Worm (Caenorhabditis elegans) whole organism, L1 larva: ENCODE results near the gene scl-2.

Source experiments
- C04F5.9 ChIP-seq: sonication (generic microtip); optimal IDR thresholded peaks from 2 replicates; lab custom pipeline; 2016; ENCODE audit warnings: missing genetic modification characterization, missing compliant biosample characterization
- F16B12.6 ChIP-seq: fragments of 150-350 bp; optimal IDR thresholded peaks from 2 replicates; lab custom pipeline; 2014; ENCODE audit warnings: missing biosample characterization, missing genetic modification characterization
- Y116A8C.19 ChIP-seq: sonication (generic microtip); optimal IDR thresholded peaks from 2 replicates; lab custom pipeline; 2016; ENCODE audit warnings: missing compliant biosample characterization, missing genetic modification characterization, borderline replicate concordance
- alr-1 ChIP-seq: fragments of 200-800 bp; sonication (Bioruptor generic); optimal IDR thresholded peaks from 2 replicates; lab custom pipeline; 2018; ENCODE audit warnings: borderline replicate concordance, mild to moderate bottlenecking, missing genetic modification characterization, missing compliant biosample characterization
- ceh-63 ChIP-seq: fragments of 200-800 bp; sonication (Bioruptor generic); optimal IDR thresholded peaks from 2 replicates; lab custom pipeline; 2018; ENCODE audit warnings: mild to moderate bottlenecking, missing genetic modification characterization, missing compliant biosample characterization
- ceh-82 ChIP-seq, 3 experiments: fragments of 150-350 bp in 1 of 3; sonication (generic microtip) in 2 of 3; optimal IDR thresholded peaks; 2 replicates each; lab custom pipeline; 2014 to 2017; ENCODE audit warnings: missing biosample characterization in 3 of 3, missing genetic modification characterization in 3 of 3
- ces-1 ChIP-seq: fragments of 150-350 bp; optimal IDR thresholded peaks from 2 replicates; lab custom pipeline; 2014; ENCODE audit warnings: missing biosample characterization, missing genetic modification reagents, missing genetic modification characterization
- dsc-1 ChIP-seq: sonication (generic microtip); optimal IDR thresholded peaks from 2 replicates; lab custom pipeline; 2016; ENCODE audit warnings: mild to moderate bottlenecking, missing genetic modification characterization, missing compliant biosample characterization
- efl-1 ChIP-seq, 4 experiments: fragments of 150-350 bp; optimal IDR thresholded peaks in 3 of 4; peaks in 1 of 4; 1 replicate in 1 of 4; 2 replicates in 3 of 4; lab custom pipeline; 2014; ENCODE audit warnings: missing biosample characterization in 2 of 4, missing genetic modification characterization in 2 of 4, missing genetic modification reagents in 2 of 4
- egl-27 ChIP-seq, 2 experiments: fragments of 150-350 bp in 1 of 2; sonication (generic microtip); optimal IDR thresholded peaks; 3 replicates each; lab custom pipeline; 2017 to 2018; ENCODE audit warnings: missing biosample characterization in 2 of 2, missing genetic modification characterization in 2 of 2, missing genetic modification reagents in 2 of 2
- ets-5 ChIP-seq: fragments of 200-800 bp; sonication (Bioruptor generic); IDR thresholded peaks from 2 replicates; pipeline ENCODE4 v1.3.6; 2022; ENCODE audit warnings: missing genetic modification characterization, missing compliant biosample characterization
- fkh-10 ChIP-seq: sonication (generic microtip); optimal IDR thresholded peaks from 2 replicates; lab custom pipeline; 2017; ENCODE audit warnings: missing biosample characterization, missing genetic modification reagents, missing genetic modification characterization
- fkh-8 ChIP-seq: sonication (generic microtip); optimal IDR thresholded peaks from 2 replicates; lab custom pipeline; 2016; ENCODE audit warnings: mild to moderate bottlenecking, missing genetic modification characterization, missing compliant biosample characterization
- hlh-17 ChIP-seq: fragments of 200-800 bp; sonication (Bioruptor generic); optimal IDR thresholded peaks from 2 replicates; lab custom pipeline; 2018; ENCODE audit warnings: missing genetic modification characterization, mild to moderate bottlenecking, missing compliant biosample characterization, moderate library complexity, borderline replicate concordance
- hpl-2 ChIP-seq: fragments of 150-350 bp; optimal IDR thresholded peaks from 2 replicates; lab custom pipeline; 2014; ENCODE audit warnings: missing biosample characterization, missing genetic modification reagents, missing genetic modification characterization
- irx-1 ChIP-seq: sonication (generic microtip); optimal IDR thresholded peaks from 2 replicates; lab custom pipeline; 2016; ENCODE audit warnings: missing genetic modification characterization, missing compliant biosample characterization
- jun-1 ChIP-seq: fragments of 150-350 bp; optimal IDR thresholded peaks from 2 replicates; lab custom pipeline; 2014; ENCODE audit warnings: missing biosample characterization, missing genetic modification reagents, missing genetic modification characterization
- lin-14 ChIP-seq: fragments of 200-800 bp; sonication (Bioruptor generic); optimal IDR thresholded peaks from 2 replicates; lab custom pipeline; 2018; ENCODE audit warnings: mild to moderate bottlenecking, missing genetic modification characterization, moderate library complexity, missing compliant biosample characterization
- lin-35 ChIP-seq, 2 experiments: fragments of 150-350 bp; optimal IDR thresholded peaks; 2 replicates each; lab custom pipeline; 2014; ENCODE audit warnings: missing biosample characterization in 2 of 2, missing genetic modification characterization in 2 of 2, missing genetic modification reagents in 2 of 2
- lin-39 ChIP-seq: fragments of 150-350 bp; optimal IDR thresholded peaks from 2 replicates; lab custom pipeline; 2014; ENCODE audit warnings: missing biosample characterization, missing genetic modification reagents, missing genetic modification characterization
- lir-3 ChIP-seq: sonication (generic microtip); optimal IDR thresholded peaks from 2 replicates; lab custom pipeline; 2016; ENCODE audit warnings: mild to moderate bottlenecking, missing genetic modification characterization, moderate library complexity, missing compliant biosample characterization; ENCODE audit not compliant: poor library complexity
- lsy-2 ChIP-seq, 2 experiments: fragments of 150-350 bp; optimal IDR thresholded peaks; 2 replicates each; lab custom pipeline; 2014; ENCODE audit warnings: missing biosample characterization in 2 of 2, missing genetic modification characterization in 2 of 2
- mdl-1 ChIP-seq, 2 experiments: fragments of 150-350 bp; optimal IDR thresholded peaks; 2 replicates each; lab custom pipeline; 2014 to 2017; ENCODE audit warnings: missing biosample characterization in 2 of 2, missing genetic modification characterization in 2 of 2, inconsistent platforms in 1 of 2
- mep-1 ChIP-seq: fragments of 150-350 bp; optimal IDR thresholded peaks from 2 replicates; lab custom pipeline; 2014; ENCODE audit warnings: missing biosample characterization, missing genetic modification characterization
- nhr-19 ChIP-seq: fragments of 200-800 bp; sonication (Bioruptor generic); conservative IDR thresholded peaks from 2 replicates; pipeline ENCODE4 v1.3.6; 2022; ENCODE audit warnings: missing genetic modification characterization, missing compliant biosample characterization
- nhr-47 ChIP-seq: sonication (generic microtip); optimal IDR thresholded peaks from 2 replicates; lab custom pipeline; 2016; ENCODE audit warnings: mild to moderate bottlenecking, missing genetic modification characterization, moderate library complexity, missing compliant biosample characterization
- nhr-71 ChIP-seq: sonication (generic microtip); optimal IDR thresholded peaks from 2 replicates; lab custom pipeline; 2016; ENCODE audit warnings: mild to moderate bottlenecking, missing genetic modification characterization, moderate library complexity, missing compliant biosample characterization
- nhr-85 ChIP-seq: sonication (generic microtip); peaks from one replicate; lab custom pipeline; 2016; ENCODE audit warnings: missing genetic modification characterization, inconsistent platforms, missing compliant biosample characterization
- nhr-90 ChIP-seq: sonication (generic microtip); optimal IDR thresholded peaks from 2 replicates; lab custom pipeline; 2016; ENCODE audit warnings: mild to moderate bottlenecking, missing genetic modification characterization, missing compliant biosample characterization; ENCODE audit not compliant: poor library complexity
- pax-3 ChIP-seq: fragments of 200-800 bp; sonication (Bioruptor generic); optimal IDR thresholded peaks from 2 replicates; lab custom pipeline; 2018; ENCODE audit warnings: mild to moderate bottlenecking, missing genetic modification characterization, moderate library complexity, missing compliant biosample characterization
- rnt-1 ChIP-seq: sonication (generic microtip); optimal IDR thresholded peaks from 2 replicates; lab custom pipeline; 2016; ENCODE audit warnings: mild to moderate bottlenecking, missing genetic modification characterization, moderate library complexity, missing compliant biosample characterization
- skn-1 ChIP-seq: fragments of 150-350 bp; optimal IDR thresholded peaks from 2 replicates; lab custom pipeline; 2014; ENCODE audit warnings: missing biosample characterization, missing genetic modification characterization
- snpc-4 ChIP-seq: fragments of 150-350 bp; optimal IDR thresholded peaks from 2 replicates; lab custom pipeline; 2014; ENCODE audit warnings: missing biosample characterization, missing genetic modification characterization
- snu-23 ChIP-seq: sonication (generic microtip); optimal IDR thresholded peaks from 2 replicates; lab custom pipeline; 2016; ENCODE audit warnings: missing genetic modification characterization, missing compliant biosample characterization
- swsn-7 ChIP-seq: sonication (generic microtip); optimal IDR thresholded peaks from 2 replicates; lab custom pipeline; 2016; ENCODE audit warnings: missing genetic modification characterization, missing compliant biosample characterization
- tbx-2 ChIP-seq: sonication (generic microtip); optimal IDR thresholded peaks from 2 replicates; lab custom pipeline; 2016; ENCODE audit warnings: missing genetic modification characterization, missing compliant biosample characterization
- tlp-1 ChIP-seq: fragments of 150-350 bp; optimal IDR thresholded peaks from 2 replicates; lab custom pipeline; 2014; ENCODE audit warnings: missing biosample characterization, missing genetic modification characterization
- unc-86 ChIP-seq: sonication (generic microtip); optimal IDR thresholded peaks from 2 replicates; lab custom pipeline; 2016; ENCODE audit warnings: missing genetic modification characterization, missing compliant biosample characterization

Gene scl-2

ce11 chrIV:13013231-13013630 is 44.3 kb upstream of the scl-2 start (continued):
- TF ChIP-seq egl-27 (tag; optimal IDR thresholded peaks at IDR 0.05; lab: Kevin White, UChicago) (no peak), fkh-10 (GFP tag; lab: Kevin White, UChicago) (no peak), ces-1 (GFP tag; lab: Kevin White, UChicago) (no peak), skn-1 (tag; lab: Kevin White, UChicago) (no peak), lir-3 (tag; lab: Kevin White, UChicago) (no peak)

- no peak for TF ChIP-seq skn-1 (tag; lab: Kevin White, UChicago)
- no peak for TF ChIP-seq pax-3
- peak; percentile 82 for TF ChIP-seq snpc-4 (tag; lab: Kevin White, UChicago)
- peak; percentile 87 for TF ChIP-seq nhr-85
- TF ChIP-seq lin-39 (tag; lab: Kevin White, UChicago): no peak
- peak; percentile 20 for TF ChIP-seq lin-14 (GFP tag; lab: Kevin White, UChicago)
- no peak for TF ChIP-seq lin-35 (GFP tag; optimal IDR thresholded peaks at IDR 0.05; lab: Kevin White, UChicago)
Observed at ce11 chrIV:13013711-13014341, 43.7 kb upstream of the scl-2 start.

- TF ChIP-seq dsc-1 (peak; percentile 89), lin-14 (GFP tag; lab: Kevin White, UChicago) (peak; percentile 87), F16B12.6 (tag; lab: Kevin White, UChicago) (no peak), fkh-10 (GFP tag; lab: Kevin White, UChicago) (peak; percentile 11), efl-1 (optimal IDR thresholded peaks at IDR 0.05; lab: Kevin White, UChicago) (peak; percentile 24 to 29), efl-1 (GFP tag; optimal IDR thresholded peaks at IDR 0.05 in 1 of 2; lab: Kevin White, UChicago) (no peak), nhr-90 (no peak), swsn-7 (tag; lab: Kevin White, UChicago) (peak; percentile 15), mep-1 (tag; lab: Kevin White, UChicago) (peak; percentile 27), snpc-4 (tag; lab: Kevin White, UChicago) (no peak), Y116A8C.19 (tag; lab: Kevin White, UChicago) (no peak), ets-5 (GFP tag; lab: Robert Waterston, UW) (no peak), tlp-1 (tag; lab: Kevin White, UChicago) (no peak), nhr-47 (peak; percentile 43), ceh-82 (tag; optimal IDR thresholded peaks at IDR 0.05; lab: Kevin White, UChicago) (peak in 1 of 3 experiments; percentile 11), nhr-71 (tag; lab: Kevin White, UChicago) (peak; percentile 37), hpl-2 (GFP tag; lab: Kevin White, UChicago) (no peak), pax-3 (peak; percentile 28), lsy-2 (tag; optimal IDR thresholded peaks at IDR 0.05; lab: Kevin White, UChicago) (peak in 1 of 2 experiments; percentile 35), mdl-1 (tag; optimal IDR thresholded peaks at IDR 0.05; lab: Kevin White, UChicago) (no peak), hlh-17 (no peak), rnt-1 (peak; percentile 30), fkh-8 (peak; percentile 53), snu-23 (peak; percentile 31)
Observed at ce11 chrIV:13015801-13016404, 41.6 kb upstream of the scl-2 start.

ce11 chrIV:13016820-13017219 is 40.7 kb upstream of the scl-2 start:
- TF ChIP-seq fkh-8: no peak
- peak; percentile 74 for TF ChIP-seq lin-14 (GFP tag; lab: Kevin White, UChicago)
- TF ChIP-seq F16B12.6 (tag; lab: Kevin White, UChicago): no peak
- no peak for TF ChIP-seq efl-1 (optimal IDR thresholded peaks at IDR 0.05; lab: Kevin White, UChicago)
- TF ChIP-seq efl-1 (GFP tag; optimal IDR thresholded peaks at IDR 0.05 in 1 of 2; lab: Kevin White, UChicago): peak in 1 of 2 experiments; percentile 85
- TF ChIP-seq C04F5.9 (tag; lab: Kevin White, UChicago): no peak
- no peak for TF ChIP-seq rnt-1
- TF ChIP-seq irx-1 (tag; lab: Kevin White, UChicago): no peak
- no peak for TF ChIP-seq nhr-19 (GFP tag; lab: Robert Waterston, UW)
- no peak for TF ChIP-seq ets-5 (GFP tag; lab: Robert Waterston, UW)
- no peak for TF ChIP-seq unc-86 (tag; lab: Kevin White, UChicago)
- TF ChIP-seq ceh-63 (GFP tag; lab: Kevin White, UChicago): no peak
- TF ChIP-seq alr-1: no peak
- no peak for TF ChIP-seq nhr-90
- TF ChIP-seq tbx-2 (tag; lab: Kevin White, UChicago): no peak
- TF ChIP-seq pax-3: no peak
- no peak for TF ChIP-seq Y116A8C.19 (tag; lab: Kevin White, UChicago)
- no peak for TF ChIP-seq jun-1 (tag; lab: Kevin White, UChicago)
- TF ChIP-seq lir-3 (tag; lab: Kevin White, UChicago): no peak
- TF ChIP-seq fkh-10 (GFP tag; lab: Kevin White, UChicago): peak; percentile 83
- peak; percentile 5 for TF ChIP-seq ces-1 (GFP tag; lab: Kevin White, UChicago)
